Worm (Caenorhabditis elegans) whole organism, L1 larva: Measurements from ENCODE around the gene set-17.

Source experiments
- efl-1 ChIP-seq, 4 experiments: fragments of 150-350 bp; optimal IDR thresholded peaks in 3 of 4; peaks in 1 of 4; 1 replicate in 1 of 4; 2 replicates in 3 of 4; lab custom pipeline; 2014; ENCODE audit warnings: missing biosample characterization in 2 of 4, missing genetic modification characterization in 2 of 4, missing genetic modification reagents in 2 of 4
- mef-2 ChIP-seq: fragments of 150-350 bp; optimal IDR thresholded peaks from 2 replicates; lab custom pipeline; 2014; ENCODE audit warnings: missing biosample characterization, missing genetic modification characterization
- mep-1 ChIP-seq: fragments of 150-350 bp; optimal IDR thresholded peaks from 2 replicates; lab custom pipeline; 2014; ENCODE audit warnings: missing biosample characterization, missing genetic modification characterization
- nhr-19 ChIP-seq: fragments of 200-800 bp; sonication (Bioruptor generic); conservative IDR thresholded peaks from 2 replicates; pipeline ENCODE4 v1.3.6; 2022; ENCODE audit warnings: missing genetic modification characterization, missing compliant biosample characterization
- nhr-28 ChIP-seq: fragments of 150-350 bp; optimal IDR thresholded peaks from 2 replicates; lab custom pipeline; 2014; ENCODE audit warnings: missing biosample characterization, missing genetic modification characterization
- skn-1 ChIP-seq: fragments of 150-350 bp; optimal IDR thresholded peaks from 2 replicates; lab custom pipeline; 2014; ENCODE audit warnings: missing biosample characterization, missing genetic modification characterization
- unc-130 ChIP-seq: fragments of 150-350 bp; optimal IDR thresholded peaks from 2 replicates; lab custom pipeline; 2017; ENCODE audit warnings: missing biosample characterization, missing genetic modification characterization, inconsistent platforms
- ztf-11 ChIP-seq, 2 experiments: sonication (generic microtip); optimal IDR thresholded peaks; 2 replicates each; lab custom pipeline; 2016 to 2017; ENCODE audit warnings: missing genetic modification characterization in 2 of 2, missing biosample characterization in 1 of 2, missing compliant biosample characterization in 1 of 2

DNA sequence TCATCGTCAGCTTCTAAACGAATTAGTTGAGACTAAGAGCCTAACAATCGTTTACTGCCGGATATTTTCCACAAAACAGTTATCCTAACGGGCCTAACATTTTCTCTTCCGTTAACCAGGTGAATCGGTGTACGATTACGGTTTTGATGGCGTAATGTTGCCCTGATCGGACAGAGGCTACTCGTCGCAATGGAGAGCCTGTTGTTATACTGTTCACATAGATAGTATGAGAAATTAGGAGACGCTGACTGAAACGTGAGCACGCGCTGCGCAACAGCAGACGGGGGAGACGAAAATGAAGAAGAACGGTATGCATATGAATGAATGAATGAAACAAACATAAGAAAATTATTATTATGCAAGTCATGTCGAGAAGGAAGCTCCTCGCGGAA is 40.9 kb downstream of the set-17 start:
- TF ChIP-seq ztf-11 (tag; optimal IDR thresholded peaks at IDR 0.05; lab: Kevin White, UChicago) = no peak
- no peak for TF ChIP-seq nhr-28 (tag; lab: Kevin White, UChicago)
- no peak for TF ChIP-seq mep-1 (tag; lab: Kevin White, UChicago)
- TF ChIP-seq nhr-19 (GFP tag; lab: Robert Waterston, UW) = no peak
- no peak for TF ChIP-seq efl-1 (optimal IDR thresholded peaks at IDR 0.05; lab: Kevin White, UChicago)
- TF ChIP-seq efl-1 (GFP tag; optimal IDR thresholded peaks at IDR 0.05 in 1 of 2; lab: Kevin White, UChicago) = no peak
- TF ChIP-seq unc-130 (tag; lab: Kevin White, UChicago) = no peak
- TF ChIP-seq skn-1 (tag; lab: Kevin White, UChicago) = no peak
- no peak for TF ChIP-seq mef-2
